2 fruit fly cellular contexts compared by ENCODE assay signal in the genomic region with DNA sequence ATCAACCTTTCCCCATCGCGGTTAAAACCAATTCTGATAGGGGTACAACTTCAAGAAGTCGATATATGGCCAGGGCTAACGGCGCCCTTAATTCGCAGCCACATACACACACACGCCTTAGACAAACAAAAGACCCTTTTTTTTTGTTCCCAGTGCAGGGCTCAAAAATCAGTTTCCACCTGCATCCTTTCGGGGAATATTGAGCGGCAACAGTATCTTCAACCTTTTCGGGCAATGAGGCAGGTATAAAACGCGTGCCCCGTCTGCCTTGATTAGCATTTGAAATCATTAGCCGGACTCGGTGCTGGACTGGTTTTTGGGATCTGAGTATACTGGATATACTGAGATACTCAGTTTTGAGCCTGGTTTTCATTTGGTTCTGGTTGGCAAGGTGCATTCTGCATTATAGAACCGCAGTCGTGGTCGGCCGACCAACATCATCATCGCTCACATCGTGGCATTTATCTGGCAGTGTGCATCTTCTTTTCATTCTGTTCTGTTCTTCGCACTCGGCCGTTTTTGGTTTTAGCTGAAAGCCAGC.
TF ChIP-seq lines count a peak whose summit lies in the region.

No protein-coding gene starts in this region.

- TF ChIP-seq CTCF in whole organism, embryonic (GFP tag; optimal IDR thresholded peaks at IDR 0.05; lab: Kevin White, UChicago), result no peak

TF ChIP-seq in whole organism, embryonic, 481 proteins besides CTCF, POLR2A, EP300 and RAD21 (continues in another document):
- TF ChIP-seq cas (GFP tag; IDR thresholded peaks at IDR 0.05; lab: Robert Waterston, UW) (no peak), maf-S (GFP tag; optimal IDR thresholded peaks at IDR 0.05; lab: Kevin White, UChicago) (no peak), Mrtf (GFP tag; IDR thresholded peaks at IDR 0.05; lab: Robert Waterston, UW) (no peak), Lpt (GFP tag; optimal IDR thresholded peaks at IDR 0.05; lab: Kevin White, UChicago) (no peak), CG30403 (GFP tag; optimal IDR thresholded peaks at IDR 0.05; lab: Kevin White, UChicago) (no peak), Hr51 (GFP tag; optimal IDR thresholded peaks at IDR 0.05; lab: Kevin White, UChicago) (no peak), Ets97D (GFP tag; optimal IDR thresholded peaks at IDR 0.05; lab: Kevin White, UChicago) (no peak), sd (tag; optimal IDR thresholded peaks at IDR 0.05; lab: Kevin White, UChicago) (no peak), CG11696 (GFP tag; IDR thresholded peaks at IDR 0.05; lab: Robert Waterston, UW) (no peak), klu (GFP tag; IDR thresholded peaks at IDR 0.05; lab: Robert Waterston, UW) (no peak), kni (GFP tag; optimal IDR thresholded peaks at IDR 0.05; lab: Kevin White, UChicago) (peak; percentile 79), pros (GFP tag; optimal IDR thresholded peaks at IDR 0.05; lab: Kevin White, UChicago) (no peak), CG18011 (GFP tag; optimal IDR thresholded peaks at IDR 0.05; lab: Kevin White, UChicago) (no peak), cg (GFP tag; optimal IDR thresholded peaks at IDR 0.05; lab: Kevin White, UChicago) (no peak), CG10462 (GFP tag; optimal IDR thresholded peaks at IDR 0.05; lab: Kevin White, UChicago) (no peak), CG18599 (GFP tag; optimal IDR thresholded peaks at IDR 0.05; lab: Kevin White, UChicago) (no peak), CG15514 (GFP tag; optimal IDR thresholded peaks at IDR 0.05; lab: Kevin White, UChicago) (no peak), CG12104 (GFP tag; optimal IDR thresholded peaks at IDR 0.05; lab: Kevin White, UChicago) (no peak), bcd (GFP tag; optimal IDR thresholded peaks at IDR 0.05; lab: Kevin White, UChicago) (no peak), tx (GFP tag; optimal IDR thresholded peaks at IDR 0.05; lab: Kevin White, UChicago) (no peak), Bgb (GFP tag; IDR thresholded peaks at IDR 0.05; lab: Robert Waterston, UW; ENCODE audit: partially characterized antibody) (no peak), sqz (GFP tag; optimal IDR thresholded peaks at IDR 0.05; lab: Kevin White, UChicago) (peak; percentile 31), CG6175 (GFP tag; IDR thresholded peaks at IDR 0.05; lab: Robert Waterston, UW) (no peak), Fer2 (tag; optimal IDR thresholded peaks at IDR 0.05; lab: Kevin White, UChicago) (no peak), gt (GFP tag; IDR thresholded peaks at IDR 0.05; lab: Robert Waterston, UW) (no peak), jing (GFP tag; optimal IDR thresholded peaks at IDR 0.05; lab: Kevin White, UChicago) (no peak), CG6654 (GFP tag; optimal IDR thresholded peaks at IDR 0.05; lab: Kevin White, UChicago) (no peak), pan (optimal IDR thresholded peaks at IDR 0.05; lab: Kevin White, UChicago) (no peak), pan (GFP tag; optimal IDR thresholded peaks at IDR 0.05 in 1 of 2, IDR thresholded peaks at IDR 0.05 in 1 of 2) (no peak), Kr (GFP tag; optimal IDR thresholded peaks at IDR 0.05; lab: Kevin White, UChicago) (peak; percentile 78), gcm (GFP tag; optimal IDR thresholded peaks at IDR 0.05; lab: Kevin White, UChicago) (peak; percentile 13), CG33213 (GFP tag; optimal IDR thresholded peaks at IDR 0.05; lab: Kevin White, UChicago) (no peak), Stat92E (GFP tag; optimal IDR thresholded peaks at IDR 0.05; lab: Kevin White, UChicago) (no peak), CG1024 (GFP tag; IDR thresholded peaks at IDR 0.05; lab: Robert Waterston, UW) (no peak), CG9437 (GFP tag; optimal IDR thresholded peaks at IDR 0.05; lab: Kevin White, UChicago) (no peak), bowl (GFP tag; IDR thresholded peaks at IDR 0.05; lab: Robert Waterston, UW) (no peak), CG7357 (GFP tag; IDR thresholded peaks at IDR 0.05; lab: Robert Waterston, UW) (no peak), Dref (GFP tag; IDR thresholded peaks at IDR 0.05; lab: Robert Waterston, UW) (no peak), Scr (GFP tag; IDR thresholded peaks at IDR 0.05; lab: Robert Waterston, UW; ENCODE audit: partially characterized antibody) (no peak), NFAT (GFP tag; IDR thresholded peaks at IDR 0.05; lab: Robert Waterston, UW) (no peak), crc (GFP tag; optimal IDR thresholded peaks at IDR 0.05; lab: Kevin White, UChicago) (no peak), ac (GFP tag; optimal IDR thresholded peaks at IDR 0.05; lab: Kevin White, UChicago) (peak; percentile 75), zen (tag; optimal IDR thresholded peaks at IDR 0.05; lab: Kevin White, UChicago) (peak; percentile 68), wdn (GFP tag; IDR thresholded peaks at IDR 0.05; lab: Robert Waterston, UW) (no peak), CG2199 (GFP tag; IDR thresholded peaks at IDR 0.05; lab: Robert Waterston, UW) (peak; percentile 78; the same call in 1 of the 3 replicates)

TF ChIP-seq in whole organism, wandering third instar larva, 38 proteins besides CTCF, POLR2A, EP300 and RAD21:
- no peak for TF ChIP-seq OdsH (GFP tag; optimal IDR thresholded peaks at IDR 0.05; lab: Kevin White, UChicago)
- TF ChIP-seq Vsx2 (GFP tag; optimal IDR thresholded peaks at IDR 0.05; lab: Kevin White, UChicago; ENCODE audit: partially characterized antibody), result no peak
- peak; percentile 44 for TF ChIP-seq psq (GFP tag; optimal IDR thresholded peaks at IDR 0.05; lab: Kevin White, UChicago)
- no peak for TF ChIP-seq Dif (GFP tag; optimal IDR thresholded peaks at IDR 0.05; lab: Kevin White, UChicago; ENCODE audit: partially characterized antibody)
- no peak for TF ChIP-seq Myc (optimal IDR thresholded peaks at IDR 0.05; lab: Kevin White, UChicago)
- no peak for TF ChIP-seq Mio (GFP tag; optimal IDR thresholded peaks at IDR 0.05; lab: Kevin White, UChicago)
- TF ChIP-seq CrebA (GFP tag; optimal IDR thresholded peaks at IDR 0.05; lab: Kevin White, UChicago; ENCODE audit: borderline replicate concordance), result peak; percentile 9

Comparison
In these comparisons a context has a peak if more than half of its experiments do, and no peak if none do; other contexts are left out.
1. Of the 10 proteins assayed by ChIP-seq in both whole organism, embryonic and whole organism, wandering third instar larva: peak only in whole organism, embryonic: none; only in whole organism, wandering third instar larva: psq; in both: none; in neither: 9.